Fruit fly (Drosophila melanogaster): ENCODE data around the gene CG15743.

The CG15743 gene

dm6 chrX:13256967-13257366, 28.5 kb upstream of the CG15743 start (continued):
- TF ChIP-seq bigmax (GFP tag; optimal IDR thresholded peaks at IDR 0.05) (no peak), CkIIα-i1 (GFP tag; IDR thresholded peaks at IDR 0.05) (no peak), CG7928 (GFP tag; optimal IDR thresholded peaks at IDR 0.05) (peak; percentile 90), CG12391 (tag; optimal IDR thresholded peaks at IDR 0.05) (peak; percentile 22), knrl (GFP tag; IDR thresholded peaks at IDR 0.05; ENCODE audit: partially characterized antibody) (peak; percentile 38; the same call in 1 of the 3 replicates), Fer2 (tag; optimal IDR thresholded peaks at IDR 0.05) (no peak), grau (tag; optimal IDR thresholded peaks at IDR 0.05) (peak; percentile 30), peb (GFP tag; IDR thresholded peaks at IDR 0.05) (no peak), CG13894 (tag; optimal IDR thresholded peaks at IDR 0.05) (peak; percentile 59), luna (GFP tag; optimal IDR thresholded peaks at IDR 0.05) (no peak), Hmr (GFP tag; optimal IDR thresholded peaks at IDR 0.05) (peak; percentile 35), CG11456 (GFP tag; IDR thresholded peaks at IDR 0.05) (no peak), hbn (GFP tag; IDR thresholded peaks at IDR 0.05; ENCODE audit: partially characterized antibody) (no peak), MTF-1 (GFP tag; optimal IDR thresholded peaks at IDR 0.05; ENCODE audit: borderline replicate concordance) (peak; percentile 64), CHES-1-like (GFP tag; optimal IDR thresholded peaks at IDR 0.05) (no peak), hth (optimal IDR thresholded peaks at IDR 0.05) (no peak), BEAF-32 (GFP tag; optimal IDR thresholded peaks at IDR 0.05) (no peak), CG2120 (GFP tag; optimal IDR thresholded peaks at IDR 0.05) (peak; percentile 10), Abd-B (GFP tag; optimal IDR thresholded peaks at IDR 0.05) (no peak)

- TF ChIP-seq exex (tag; optimal IDR thresholded peaks at IDR 0.05) (no peak), phol (tag; optimal IDR thresholded peaks at IDR 0.05) (no peak), CrebB (tag; optimal IDR thresholded peaks at IDR 0.05) (no peak), Ptx1 (GFP tag; IDR thresholded peaks at IDR 0.05) (no peak), CG2889 (GFP tag; IDR thresholded peaks at IDR 0.05) (no peak), pita (GFP tag; optimal IDR thresholded peaks at IDR 0.05) (no peak), CG14441 (GFP tag; IDR thresholded peaks at IDR 0.05) (no peak), CG9797 (GFP tag; optimal IDR thresholded peaks at IDR 0.05) (peak; percentile 10), CG2199 (GFP tag; IDR thresholded peaks at IDR 0.05) (0 out of 3 replicates have a peak, but pooled peaks have one; percentile 13), Antp (GFP tag; optimal IDR thresholded peaks at IDR 0.05) (no peak), CG7839 (tag; optimal IDR thresholded peaks at IDR 0.05) (no peak), CG18011 (GFP tag; optimal IDR thresholded peaks at IDR 0.05) (peak; percentile 83), E2f2 (GFP tag; IDR thresholded peaks at IDR 0.05) (peak; percentile 75), gfzf (GFP tag; optimal IDR thresholded peaks at IDR 0.05) (peak; percentile 35), CG7963 (GFP tag; IDR thresholded peaks at IDR 0.05; ENCODE audit: partially characterized antibody) (no peak), Stat92E (GFP tag; optimal IDR thresholded peaks at IDR 0.05) (peak in 1 of 3 experiments; percentile 7), CG7786 (GFP tag; optimal IDR thresholded peaks at IDR 0.05) (no peak), CG14710 (tag; optimal IDR thresholded peaks at IDR 0.05) (no peak), her (GFP tag; optimal IDR thresholded peaks at IDR 0.05) (no peak), Med (GFP tag) (peak; percentile 50), CG5180 (GFP tag; optimal IDR thresholded peaks at IDR 0.05) (peak; percentile 97), Mrtf (GFP tag; IDR thresholded peaks at IDR 0.05) (no peak), CG15011 (GFP tag; optimal IDR thresholded peaks at IDR 0.05) (no peak), BEAF-32 (GFP tag; optimal IDR thresholded peaks at IDR 0.05) (peak; percentile 24), Dref (GFP tag; IDR thresholded peaks at IDR 0.05) (peak; percentile 55), cwo (GFP tag; optimal IDR thresholded peaks at IDR 0.05) (peak; percentile 47), Meics (GFP tag; optimal IDR thresholded peaks at IDR 0.05) (no peak), CG8944 (GFP tag; optimal IDR thresholded peaks at IDR 0.05) (no peak), Pdp1 (GFP tag; optimal IDR thresholded peaks at IDR 0.05) (peak in 1 of 2 experiments; percentile 14), pzg (GFP tag; optimal IDR thresholded peaks at IDR 0.05) (peak; percentile 6)
Observed at dm6 chrX:13258048-13258756, 27.3 kb upstream of the CG15743 start, which contains the start of the genes mew and CG15742. TSS of gene mew (minus strand) at chrX:13258490. TSS of gene CG15742 (minus strand) at chrX:13258495.

Data from whole organism, embryonic.